Fruit fly (Drosophila melanogaster) whole organism, adult: Measurements from ENCODE around the gene Hip14.

Source experiments
- CG11617 ChIP-seq: fragments of 200-800 bp; sonication (Bioruptor generic); optimal IDR thresholded peaks from 2 replicates; lab custom pipeline; 2017; ENCODE audit warnings: mild to moderate bottlenecking, missing biosample characterization, missing genetic modification reagents, missing genetic modification characterization
- CG33017 ChIP-seq: fragments of 200-800 bp; sonication (Bioruptor generic); optimal IDR thresholded peaks from 2 replicates; lab custom pipeline; 2018; ENCODE audit warnings: missing biosample characterization, mild to moderate bottlenecking, missing genetic modification characterization, moderate library complexity
- Clk ChIP-seq: fragments of 200-800 bp; sonication (Bioruptor generic); optimal IDR thresholded peaks from 2 replicates; lab custom pipeline; 2017; ENCODE audit warnings: missing biosample characterization, missing genetic modification characterization
- bab1 ChIP-seq: fragments of 200-800 bp; sonication (Bioruptor generic); optimal IDR thresholded peaks from 3 replicates; lab custom pipeline; 2019; ENCODE audit warnings: missing biosample characterization, mild to moderate bottlenecking, missing genetic modification characterization, moderate library complexity
- cic ChIP-seq: fragments of 200-800 bp; sonication (Bioruptor generic); optimal IDR thresholded peaks from 2 replicates; lab custom pipeline; 2017; ENCODE audit warnings: missing biosample characterization, mild to moderate bottlenecking, missing genetic modification characterization, moderate library complexity
- ovo ChIP-seq: fragments of 200-800 bp; sonication (Bioruptor generic); optimal IDR thresholded peaks from 2 replicates; lab custom pipeline; 2016; ENCODE audit warnings: missing biosample characterization, missing genetic modification characterization
- pad ChIP-seq: fragments of 200-800 bp; sonication (Bioruptor generic); optimal IDR thresholded peaks from 3 replicates; lab custom pipeline; 2017; ENCODE audit warnings: missing biosample characterization, missing genetic modification characterization, mild to moderate bottlenecking, moderate library complexity, missing genetic modification reagents

DNA sequence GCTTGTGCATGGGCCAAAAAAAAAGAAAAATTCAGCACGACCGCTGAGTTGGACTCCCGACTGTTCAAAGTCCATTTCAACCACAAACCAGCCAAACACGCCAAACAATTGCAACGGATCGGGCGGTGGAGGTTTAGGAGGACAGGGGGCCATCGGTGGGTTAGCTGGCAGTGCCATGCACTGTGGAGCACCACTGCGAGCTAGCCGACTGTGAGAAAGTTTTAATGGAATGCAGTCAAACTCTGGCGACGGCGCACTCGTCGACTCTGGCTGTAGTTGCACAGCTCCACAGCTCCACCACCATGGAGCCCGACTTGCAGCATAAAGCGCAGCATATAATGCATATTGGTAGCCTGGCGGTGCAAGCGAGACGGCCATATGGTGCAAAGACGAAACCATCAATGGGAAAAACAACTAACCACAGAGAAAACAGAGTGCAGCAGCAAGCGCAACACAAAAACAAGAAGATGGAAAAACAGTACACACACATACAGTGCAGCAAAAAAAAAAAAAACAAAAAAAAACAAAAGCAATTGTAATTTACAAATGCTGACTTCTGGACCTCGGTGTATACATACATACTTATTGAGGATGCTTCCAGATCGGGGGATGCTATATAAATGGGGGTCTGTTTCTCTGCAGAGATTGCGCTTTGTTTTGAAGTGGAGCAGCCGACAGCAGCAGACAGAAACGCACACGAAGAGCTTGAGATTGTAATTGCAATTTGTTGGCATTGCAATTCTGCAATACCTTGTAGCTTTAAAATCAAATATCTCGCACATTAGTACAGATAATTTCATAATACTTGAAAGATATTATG is 53.4 kb downstream of the Hip14 start:
- TF ChIP-seq CG33017 (tag; lab: Kevin White, UChicago), result no peak
- no peak for TF ChIP-seq cic
- TF ChIP-seq CG11617 (GFP tag; lab: Kevin White, UChicago), result no peak
- TF ChIP-seq ovo (GFP tag; lab: Kevin White, UChicago), result no peak
- no peak for TF ChIP-seq pad
- TF ChIP-seq bab1 (GFP tag; lab: Kevin White, UChicago), result no peak
- no peak for TF ChIP-seq Clk (GFP tag; lab: Kevin White, UChicago)
